Fruit fly (Drosophila melanogaster) whole organism, wandering third instar larva: ENCODE results near the gene CG14013.
A peak's percentile ranks its signal among the peaks of the same experiment; 100 is the strongest.

Experiments
- Abd-B ChIP-seq: fragments of >200 bp; optimal IDR thresholded peaks from 2 replicates; lab custom pipeline; 2017; ENCODE audit warnings: missing biosample characterization, missing genetic modification characterization
- CG32264 ChIP-seq: fragments of 200-800 bp; sonication (Bioruptor generic); optimal IDR thresholded peaks from 2 replicates; lab custom pipeline; 2016; ENCODE audit warnings: missing biosample characterization, missing genetic modification characterization
- CG9705 ChIP-seq: fragments of 200-800 bp; sonication (Bioruptor generic); optimal IDR thresholded peaks from 2 replicates; lab custom pipeline; 2018; ENCODE audit warnings: missing biosample characterization, mild to moderate bottlenecking, missing genetic modification characterization
- CrebA ChIP-seq: fragments of 200-800 bp; sonication (Bioruptor generic); optimal IDR thresholded peaks from 2 replicates; lab custom pipeline; 2016; ENCODE audit warnings: missing biosample characterization, mild to moderate bottlenecking, missing genetic modification characterization, borderline replicate concordance
- Dfd ChIP-seq: fragments of >200 bp; optimal IDR thresholded peaks from 2 replicates; lab custom pipeline; 2017; ENCODE audit warnings: missing biosample characterization, missing genetic modification characterization
- Dif ChIP-seq: fragments of 200-275, 200-300 bp; sonication (Bioruptor generic); optimal IDR thresholded peaks from 2 replicates; lab custom pipeline; 2018; ENCODE audit warnings: missing biosample characterization, missing genetic modification characterization; ENCODE audit not compliant: partially characterized antibody
- Hnf4 ChIP-seq: fragments of 200-800 bp; sonication (Bioruptor generic); optimal IDR thresholded peaks from 2 replicates; lab custom pipeline; 2016; ENCODE audit warnings: missing biosample characterization, mild to moderate bottlenecking, missing genetic modification characterization
- Hr78 ChIP-seq: fragments of >200 bp; optimal IDR thresholded peaks from 2 replicates; lab custom pipeline; 2017; ENCODE audit warnings: missing biosample characterization, missing genetic modification characterization
- Hr83 ChIP-seq: fragments of 200-300 bp; sonication (Bioruptor generic); optimal IDR thresholded peaks from 2 replicates; lab custom pipeline; 2016; ENCODE audit warnings: missing biosample characterization, mild to moderate bottlenecking, missing genetic modification characterization, moderate library complexity; ENCODE audit not compliant: poor library complexity, severe bottlenecking
- Jra ChIP-seq: sonication (Bioruptor generic); optimal IDR thresholded peaks from 2 replicates; lab custom pipeline; 2016; ENCODE audit warnings: missing biosample characterization, missing genetic modification characterization
- Myc ChIP-seq: fragments of >200 bp; optimal IDR thresholded peaks from 2 replicates; lab custom pipeline; 2017
- N ChIP-seq: fragments of >200 bp; optimal IDR thresholded peaks from 2 replicates; lab custom pipeline; 2018; ENCODE audit warnings: missing biosample characterization, missing external identifiers, missing genetic modification characterization
- OdsH ChIP-seq: fragments of 200-800 bp; sonication (Bioruptor generic); optimal IDR thresholded peaks from 2 replicates; lab custom pipeline; 2016; ENCODE audit warnings: missing biosample characterization, mild to moderate bottlenecking, missing genetic modification characterization
- Sp1 ChIP-seq: fragments of 200-800 bp; sonication (Bioruptor generic); optimal IDR thresholded peaks from 3 replicates; lab custom pipeline; 2019; ENCODE audit warnings: missing biosample characterization, mild to moderate bottlenecking, missing genetic modification characterization, moderate library complexity
- br ChIP-seq: fragments of 200-800 bp; sonication (Bioruptor generic); optimal IDR thresholded peaks from 2 replicates; lab custom pipeline; 2016; ENCODE audit warnings: missing biosample characterization, missing genetic modification characterization
- brk ChIP-seq: fragments of 200-800 bp; sonication (Bioruptor generic); optimal IDR thresholded peaks from 2 replicates; lab custom pipeline; 2016; ENCODE audit warnings: missing biosample characterization, mild to moderate bottlenecking, missing genetic modification characterization
- dl ChIP-seq, 2 experiments: fragments of 175-275, 200-275 bp in 1 of 2; fragments of 200-275 bp in 1 of 2; sonication (Bioruptor generic); optimal IDR thresholded peaks; lab custom pipeline; 2018; ENCODE audit warnings: mild to moderate bottlenecking in 2 of 2, missing biosample characterization in 2 of 2, missing genetic modification characterization in 2 of 2, moderate library complexity in 2 of 2; ENCODE audit not compliant: partially characterized antibody in 2 of 2, insufficient read depth in 1 of 2
- dmrt93B ChIP-seq: fragments of 200-800 bp; sonication (Bioruptor generic); optimal IDR thresholded peaks from 2 replicates; lab custom pipeline; 2018; ENCODE audit warnings: missing biosample characterization, mild to moderate bottlenecking, missing genetic modification characterization
- dsf ChIP-seq: sonication (Bioruptor generic); optimal IDR thresholded peaks from 2 replicates; lab custom pipeline; 2016; ENCODE audit warnings: missing biosample characterization, missing genetic modification characterization, borderline replicate concordance
- ey ChIP-seq: fragments of 200-800 bp; sonication (Bioruptor generic); optimal IDR thresholded peaks from 2 replicates; lab custom pipeline; 2016; ENCODE audit warnings: missing biosample characterization, missing genetic modification characterization
- fru ChIP-seq: fragments of 200-800 bp; sonication (Bioruptor generic); optimal IDR thresholded peaks from 3 replicates; lab custom pipeline; 2016; ENCODE audit warnings: missing biosample characterization, mild to moderate bottlenecking, missing genetic modification characterization
- h ChIP-seq: fragments of 200-800 bp; sonication (Bioruptor generic); optimal IDR thresholded peaks from 3 replicates; lab custom pipeline; 2016; ENCODE audit warnings: missing biosample characterization, mild to moderate bottlenecking, missing genetic modification characterization
- lola ChIP-seq: fragments of >200 bp; optimal IDR thresholded peaks from 2 replicates; lab custom pipeline; 2017; ENCODE audit warnings: missing biosample characterization, missing genetic modification characterization
- pan ChIP-seq: fragments of >200 bp; optimal IDR thresholded peaks from 2 replicates; lab custom pipeline; 2017
- rgr ChIP-seq: fragments of 200-800 bp; sonication (Bioruptor generic); optimal IDR thresholded peaks from 3 replicates; lab custom pipeline; 2016; ENCODE audit warnings: missing biosample characterization, mild to moderate bottlenecking, missing genetic modification characterization
- sage ChIP-seq: fragments of 200-800 bp; sonication (Bioruptor generic); optimal IDR thresholded peaks from 2 replicates; lab custom pipeline; 2016; ENCODE audit warnings: missing biosample characterization, mild to moderate bottlenecking, missing genetic modification characterization
- sv ChIP-seq: fragments of 200-800 bp; sonication (Bioruptor generic); optimal IDR thresholded peaks from 3 replicates; lab custom pipeline; 2016; ENCODE audit warnings: missing biosample characterization, missing genetic modification characterization
- tai ChIP-seq: sonication (Bioruptor generic); optimal IDR thresholded peaks from 2 replicates; lab custom pipeline; 2016; ENCODE audit warnings: missing biosample characterization, missing genetic modification characterization
- usp ChIP-seq: fragments of >200 bp; optimal IDR thresholded peaks from 2 replicates; lab custom pipeline; 2017; ENCODE audit warnings: missing biosample characterization, missing genetic modification characterization
- woc ChIP-seq: sonication (Bioruptor generic); optimal IDR thresholded peaks from 2 replicates; lab custom pipeline; 2016; ENCODE audit warnings: missing biosample characterization, mild to moderate bottlenecking, missing genetic modification characterization

Gene CG14013

dm6 chr2L:5553750-5554149 is at the start of gene CG14013, which contains the start of gene CG14017:
Gene CG14013, minus strand, starts transcription at chr2L:5553850.
Gene CG14017, plus strand, starts transcription at chr2L:5553897.
- TF ChIP-seq Hnf4 (GFP tag; lab: Kevin White, UChicago) (no peak), CG32264 (GFP tag; lab: Kevin White, UChicago) (no peak), sage (GFP tag; lab: Kevin White, UChicago) (no peak), Hr78 (GFP tag; lab: Kevin White, UChicago) (no peak), Jra (GFP tag; lab: Kevin White, UChicago) (no peak), fru (GFP tag; lab: Kevin White, UChicago) (no peak), CG9705 (GFP tag; lab: Kevin White, UChicago) (no peak), Hr83 (GFP tag; lab: Kevin White, UChicago) (no peak), CrebA (GFP tag; lab: Kevin White, UChicago) (no peak), pan (lab: Kevin White, UChicago) (no peak), dl (GFP tag; optimal IDR thresholded peaks at IDR 0.05; lab: Kevin White, UChicago; ENCODE audit: insufficient read depth in 1 of 2, partially characterized antibody in 2 of 2) (no peak), rgr (GFP tag; lab: Kevin White, UChicago) (no peak), dsf (GFP tag; lab: Kevin White, UChicago) (no peak), tai (GFP tag; lab: Kevin White, UChicago) (no peak), OdsH (GFP tag; lab: Kevin White, UChicago) (no peak), Myc (lab: Kevin White, UChicago) (no peak)

dm6 chr2L:5596533-5596932 is 42.9 kb upstream of the CG14013 start, which contains the start of gene CG18266:
Gene CG18266, plus strand, starts transcription at chr2L:5596833.
- TF ChIP-seq br (no peak), rgr (GFP tag; lab: Kevin White, UChicago) (no peak), woc (GFP tag; lab: Kevin White, UChicago) (no peak), sv (GFP tag; lab: Kevin White, UChicago) (no peak), Dif (GFP tag; lab: Kevin White, UChicago) (no peak), CG9705 (GFP tag; lab: Kevin White, UChicago) (no peak), dmrt93B (GFP tag; lab: Kevin White, UChicago) (no peak), Dfd (GFP tag; lab: Kevin White, UChicago) (no peak), lola (GFP tag; lab: Kevin White, UChicago) (no peak), dsf (GFP tag; lab: Kevin White, UChicago) (no peak), CrebA (GFP tag; lab: Kevin White, UChicago) (no peak), dl (GFP tag; optimal IDR thresholded peaks at IDR 0.05; lab: Kevin White, UChicago; ENCODE audit: insufficient read depth in 1 of 2, partially characterized antibody in 2 of 2) (no peak), usp (GFP tag; lab: Kevin White, UChicago) (no peak), Hnf4 (GFP tag; lab: Kevin White, UChicago) (no peak)

- TF ChIP-seq rgr (GFP tag; lab: Kevin White, UChicago) (no peak), Myc (lab: Kevin White, UChicago) (no peak), lola (GFP tag; lab: Kevin White, UChicago) (no peak), Dfd (GFP tag; lab: Kevin White, UChicago) (peak; percentile 85), h (GFP tag; lab: Kevin White, UChicago) (no peak), Abd-B (GFP tag; lab: Kevin White, UChicago) (no peak), pan (lab: Kevin White, UChicago) (no peak), usp (GFP tag; lab: Kevin White, UChicago) (no peak)
- TF ChIP-seq, all 38 proteins: peak for 1
Measured at dm6 chr2L:5593839-5594238, 40.2 kb upstream of the CG14013 start.

- TF ChIP-seq woc (GFP tag; lab: Kevin White, UChicago) (no peak), Hr78 (GFP tag; lab: Kevin White, UChicago) (no peak)
Measured at dm6 chr2L:5588314-5588713, 34.7 kb upstream of the CG14013 start, which contains the start of gene CG7251. Gene CG7251, minus strand, starts transcription at chr2L:5588414.

dm6 chr2L:5581016-5581415 is 27.4 kb upstream of the CG14013 start, which contains the start of gene CG14011:
Gene CG14011, minus strand, starts transcription at chr2L:5581116.
- TF ChIP-seq Dfd (GFP tag; lab: Kevin White, UChicago): no peak
- no peak for TF ChIP-seq sv (GFP tag; lab: Kevin White, UChicago)
- TF ChIP-seq woc (GFP tag; lab: Kevin White, UChicago): no peak
- TF ChIP-seq dmrt93B (GFP tag; lab: Kevin White, UChicago): no peak
- TF ChIP-seq OdsH (GFP tag; lab: Kevin White, UChicago): no peak
- no peak for TF ChIP-seq ey
- no peak for TF ChIP-seq fru (GFP tag; lab: Kevin White, UChicago)
- no peak for TF ChIP-seq N (GFP tag; lab: Kevin White, UChicago)
- no peak for TF ChIP-seq CG9705 (GFP tag; lab: Kevin White, UChicago)
- no peak for TF ChIP-seq Dif (GFP tag; lab: Kevin White, UChicago)
- no peak for TF ChIP-seq h (GFP tag; lab: Kevin White, UChicago)
- TF ChIP-seq brk (GFP tag; lab: Kevin White, UChicago): no peak
- TF ChIP-seq lola (GFP tag; lab: Kevin White, UChicago): no peak
- TF ChIP-seq dsf (GFP tag; lab: Kevin White, UChicago): no peak
- no peak for TF ChIP-seq tai (GFP tag; lab: Kevin White, UChicago)
- no peak for TF ChIP-seq Sp1 (GFP tag; lab: Kevin White, UChicago)
- no peak for TF ChIP-seq Hr78 (GFP tag; lab: Kevin White, UChicago)
- TF ChIP-seq Jra (GFP tag; lab: Kevin White, UChicago): no peak
- TF ChIP-seq CrebA (GFP tag; lab: Kevin White, UChicago): no peak
- no peak for TF ChIP-seq Hr83 (GFP tag; lab: Kevin White, UChicago)
